Fruit fly (Drosophila melanogaster) whole organism, pupa: Measurements from ENCODE around the gene MESR6.

ENCODE experiments used
- CG12605 ChIP-seq: fragments of 200-800 bp; sonication (Bioruptor generic); IDR thresholded peaks from 2 replicates; pipeline ENCODE4 v1.3.6; 2022; ENCODE audit warnings: missing biosample characterization, missing genetic modification characterization
- CG13204 ChIP-seq: fragments of 200-800 bp; sonication (Bioruptor generic); optimal IDR thresholded peaks from 2 replicates; lab custom pipeline; 2018; ENCODE audit warnings: missing biosample characterization, mild to moderate bottlenecking, missing genetic modification characterization, moderate library complexity
- CG14655 ChIP-seq: fragments of 200-800 bp; sonication (Bioruptor generic); optimal IDR thresholded peaks from 3 replicates; lab custom pipeline; 2017; ENCODE audit warnings: mild to moderate bottlenecking, missing biosample characterization, missing genetic modification reagents, missing genetic modification characterization
- CG32121 ChIP-seq: fragments of 200-800 bp; sonication (Bioruptor generic); IDR thresholded peaks from 2 replicates; pipeline ENCODE4 v1.3.6; 2022; ENCODE audit warnings: missing biosample characterization, missing genetic modification characterization
- CG4496 ChIP-seq: fragments of 200-800 bp; sonication (Bioruptor generic); IDR thresholded peaks from 3 replicates; pipeline ENCODE4 v1.3.6; 2022; ENCODE audit warnings: missing biosample characterization, missing genetic modification characterization
- EcR ChIP-seq: fragments of 200-800 bp; sonication (Bioruptor generic); optimal IDR thresholded peaks from 3 replicates; lab custom pipeline; 2019; ENCODE audit warnings: missing biosample characterization, missing genetic modification characterization, mild to moderate bottlenecking, moderate library complexity, missing genetic modification reagents
- Ets98B ChIP-seq: fragments of 200-800 bp; sonication (Bioruptor generic); IDR thresholded peaks from 2 replicates; pipeline ENCODE4 v1.3.6; 2022; ENCODE audit warnings: missing biosample characterization, missing genetic modification characterization
- Pif1B ChIP-seq: fragments of 200-800 bp; sonication (Bioruptor generic); optimal IDR thresholded peaks from 3 replicates; lab custom pipeline; 2016; ENCODE audit warnings: missing biosample characterization, missing genetic modification characterization
- gl ChIP-seq: fragments of 200-800 bp; sonication (Bioruptor generic); optimal IDR thresholded peaks from 2 replicates; lab custom pipeline; 2018; ENCODE audit warnings: missing biosample characterization, mild to moderate bottlenecking, missing genetic modification characterization

DNA sequence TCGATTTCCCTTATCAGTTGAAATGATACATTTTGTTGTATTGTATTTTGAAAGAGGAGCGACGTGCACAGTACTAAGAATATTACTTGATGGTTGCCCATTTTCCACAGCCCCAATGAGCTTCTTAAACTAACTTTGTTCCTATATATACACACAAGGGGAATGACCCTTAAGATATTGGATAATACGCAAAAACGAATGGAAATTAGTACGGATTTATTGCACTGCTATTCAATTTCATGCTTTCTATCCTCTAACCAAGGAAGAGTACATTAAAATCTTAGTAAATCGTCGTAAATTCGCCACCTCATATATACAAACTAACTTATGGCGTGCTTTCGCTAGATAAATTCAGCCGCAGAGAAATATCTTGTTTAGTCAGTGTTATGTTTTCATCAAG is 40.5 kb upstream of the MESR6 start, which contains the start of gene Acp76A:
- no peak for TF ChIP-seq CG12605 (GFP tag; lab: Robert Waterston, UW)
- TF ChIP-seq gl (tag; lab: Kevin White, UChicago): no peak
- TF ChIP-seq EcR (GFP tag; lab: Kevin White, UChicago): no peak
- TF ChIP-seq CG14655 (GFP tag; lab: Kevin White, UChicago): no peak
- TF ChIP-seq Pif1B: no peak
- TF ChIP-seq CG32121 (GFP tag; lab: Robert Waterston, UW): no peak
- TF ChIP-seq Ets98B (GFP tag; lab: Robert Waterston, UW): no peak
- TF ChIP-seq CG13204: no peak
- no peak for TF ChIP-seq CG4496 (GFP tag; lab: Robert Waterston, UW)
